Fruit fly (Drosophila melanogaster) whole organism, embryonic: ENCODE results near the gene Hs2st.

Experiments
- Aef1 ChIP-seq: fragments of 200-800 bp; sonication (Bioruptor generic); IDR thresholded peaks from 3 replicates; pipeline ENCODE4 v1.3.6; 2022; ENCODE audit warnings: missing biosample characterization, missing genetic modification characterization
- Blimp-1 ChIP-seq: fragments of 200-800 bp; sonication (Bioruptor generic); optimal IDR thresholded peaks from 3 replicates; lab custom pipeline; 2018; ENCODE audit warnings: missing biosample characterization, missing genetic modification characterization, mild to moderate bottlenecking, moderate library complexity, missing genetic modification reagents
- CG1024 ChIP-seq: fragments of 200-800 bp; sonication (Bioruptor generic); IDR thresholded peaks from 2 replicates; pipeline ENCODE4 v1.3.6; 2022; ENCODE audit warnings: missing biosample characterization, missing genetic modification characterization
- CG10543 ChIP-seq: fragments of 200-800 bp; sonication (Bioruptor generic); optimal IDR thresholded peaks from 3 replicates; lab custom pipeline; 2017; ENCODE audit warnings: missing biosample characterization, mild to moderate bottlenecking, missing genetic modification characterization, moderate library complexity
- CG10959 ChIP-seq: fragments of 200-800 bp; sonication (Bioruptor generic); IDR thresholded peaks from 2 replicates; pipeline ENCODE4 v1.3.6; 2022; ENCODE audit warnings: missing biosample characterization, missing genetic modification characterization
- CG13775 ChIP-seq: fragments of 200-800 bp; sonication (Bioruptor generic); optimal IDR thresholded peaks from 3 replicates; lab custom pipeline; 2017; ENCODE audit warnings: missing biosample characterization, mild to moderate bottlenecking, missing genetic modification characterization
- CG14050 ChIP-seq: fragments of 200-800 bp; sonication (Bioruptor generic); IDR thresholded peaks from 3 replicates; pipeline ENCODE4 v1.3.6; 2022; ENCODE audit warnings: missing biosample characterization, missing genetic modification characterization
- CG14710 ChIP-seq: fragments of 200-800 bp; sonication (Bioruptor generic); optimal IDR thresholded peaks from 3 replicates; lab custom pipeline; 2019; ENCODE audit warnings: missing biosample characterization, mild to moderate bottlenecking, missing genetic modification characterization, moderate library complexity
- CG17359 ChIP-seq: fragments of 200-800 bp; sonication (Bioruptor generic); optimal IDR thresholded peaks from 3 replicates; lab custom pipeline; 2018; ENCODE audit warnings: missing biosample characterization, mild to moderate bottlenecking, missing genetic modification characterization, moderate library complexity
- CG2129 ChIP-seq: fragments of 200-800 bp; sonication (Bioruptor generic); IDR thresholded peaks from 2 replicates; pipeline ENCODE4 v1.3.6; 2022; ENCODE audit warnings: missing biosample characterization, missing genetic modification characterization; ENCODE audit not compliant: partially characterized antibody
- CG30020 ChIP-seq: fragments of 200-800 bp; optimal IDR thresholded peaks from 2 replicates; lab custom pipeline; 2019; ENCODE audit warnings: missing biosample characterization, mild to moderate bottlenecking, missing genetic modification characterization, moderate library complexity
- CG8388 ChIP-seq: fragments of 200-800 bp; sonication (Bioruptor generic); optimal IDR thresholded peaks from 2 replicates; lab custom pipeline; 2019; ENCODE audit warnings: missing biosample characterization, mild to moderate bottlenecking, missing genetic modification characterization, moderate library complexity
- CoRest ChIP-seq: fragments of 200-800 bp; sonication (Bioruptor generic); optimal IDR thresholded peaks from 3 replicates; lab custom pipeline; 2018; ENCODE audit warnings: missing biosample characterization, mild to moderate bottlenecking, missing genetic modification characterization, moderate library complexity
- Gsc ChIP-seq: fragments of 200-800 bp; sonication (Bioruptor generic); IDR thresholded peaks from 2 replicates; pipeline ENCODE4 v1.3.6; 2022; ENCODE audit warnings: missing biosample characterization, missing genetic modification characterization
- HmgZ ChIP-seq: fragments of 200-800 bp; sonication (Bioruptor generic); optimal IDR thresholded peaks from 2 replicates; lab custom pipeline; 2018; ENCODE audit warnings: missing biosample characterization, mild to moderate bottlenecking, missing genetic modification characterization
- Hmx ChIP-seq: fragments of 200-800 bp; sonication (Bioruptor generic); optimal IDR thresholded peaks from 2 replicates; lab custom pipeline; 2016; ENCODE audit warnings: missing biosample characterization, missing genetic modification characterization
- Hr78 ChIP-seq, 2 experiments: fragments of 200-800 bp in 1 of 2; fragments of >200 bp in 1 of 2; sonication (Bioruptor generic) in 1 of 2; optimal IDR thresholded peaks; 2 replicates each; lab custom pipeline; 2017 to 2019; ENCODE audit warnings: missing biosample characterization in 2 of 2, missing genetic modification characterization in 2 of 2, mild to moderate bottlenecking in 1 of 2, moderate library complexity in 1 of 2
- Jarid2 ChIP-seq: fragments of 200-800 bp; sonication (Bioruptor generic); optimal IDR thresholded peaks from 3 replicates; lab custom pipeline; 2017; ENCODE audit warnings: mild to moderate bottlenecking, missing biosample characterization, missing genetic modification reagents, missing genetic modification characterization
- MESR4 ChIP-seq: fragments of 200-800 bp; sonication (Bioruptor generic); optimal IDR thresholded peaks from 2 replicates; lab custom pipeline; 2018; ENCODE audit warnings: missing biosample characterization, mild to moderate bottlenecking, missing genetic modification characterization, moderate library complexity
- Mad ChIP-seq: fragments of 200-800 bp; sonication (Bioruptor generic); optimal IDR thresholded peaks from 2 replicates; lab custom pipeline; 2016; ENCODE audit warnings: missing biosample characterization, missing genetic modification characterization
- Rx ChIP-seq: fragments of 200-800 bp; sonication (Bioruptor generic); IDR thresholded peaks from 2 replicates; pipeline ENCODE4 v1.3.6; 2022; ENCODE audit warnings: missing biosample characterization, missing genetic modification characterization
- Six4 ChIP-seq: fragments of 200-800 bp; sonication (Bioruptor generic); optimal IDR thresholded peaks from 2 replicates; lab custom pipeline; 2016; ENCODE audit warnings: missing biosample characterization, missing genetic modification characterization
- Sry-β ChIP-seq: fragments of 200-800 bp; sonication (Bioruptor generic); optimal IDR thresholded peaks from 2 replicates; lab custom pipeline; 2018; ENCODE audit warnings: missing biosample characterization, mild to moderate bottlenecking, missing genetic modification characterization, moderate library complexity
- Tbp ChIP-seq: fragments of >200 bp; optimal IDR thresholded peaks from 2 replicates; lab custom pipeline; 2018; ENCODE audit warnings: missing biosample characterization, missing genetic modification characterization
- Vsx1 ChIP-seq: fragments of 200-800 bp; sonication (Bioruptor generic); optimal IDR thresholded peaks from 2 replicates; lab custom pipeline; 2017; ENCODE audit warnings: missing biosample characterization, mild to moderate bottlenecking, missing genetic modification characterization, missing genetic modification reagents
- aop ChIP-seq: fragments of 200-800 bp; sonication (Bioruptor generic); IDR thresholded peaks from 2 replicates; pipeline ENCODE4 v1.3.6; 2022; ENCODE audit warnings: missing biosample characterization, missing genetic modification characterization
- ato ChIP-seq: fragments of 200-800 bp; sonication (Bioruptor generic); IDR thresholded peaks from 2 replicates; pipeline ENCODE4 v1.3.6; 2022; ENCODE audit warnings: missing biosample characterization, missing genetic modification characterization; ENCODE audit not compliant: partially characterized antibody
- bbx ChIP-seq: fragments of 200-800 bp; sonication (Bioruptor generic); IDR thresholded peaks from 2 replicates; pipeline ENCODE4 v1.3.6; 2022; ENCODE audit warnings: missing biosample characterization, missing genetic modification characterization; ENCODE audit not compliant: partially characterized antibody
- chm ChIP-seq: fragments of 200-800 bp; sonication (Bioruptor generic); IDR thresholded peaks from 2 replicates; pipeline ENCODE4 v1.3.6; 2022; ENCODE audit warnings: missing biosample characterization, missing genetic modification characterization
- ci ChIP-seq: fragments of 200-800 bp; sonication (Bioruptor generic); IDR thresholded peaks from 3 replicates; pipeline ENCODE4 v1.3.6; 2022; ENCODE audit warnings: missing biosample characterization, missing genetic modification characterization
- crol ChIP-seq: fragments of 200-800 bp; sonication (Bioruptor generic); IDR thresholded peaks from 2 replicates; pipeline ENCODE4 v1.3.6; 2022; ENCODE audit warnings: missing biosample characterization, missing genetic modification characterization
- dan ChIP-seq: fragments of 200-800 bp; sonication (Bioruptor generic); IDR thresholded peaks from 2 replicates; pipeline ENCODE4 v1.3.6; 2022; ENCODE audit warnings: missing biosample characterization, missing genetic modification characterization
- dm ChIP-seq: fragments of 200-800 bp; sonication (Bioruptor generic); optimal IDR thresholded peaks from 3 replicates; lab custom pipeline; 2016; ENCODE audit warnings: missing biosample characterization, missing genetic modification characterization
- dmrt11E ChIP-seq: fragments of 200-800 bp; sonication (Bioruptor generic); optimal IDR thresholded peaks from 3 replicates; lab custom pipeline; 2018; ENCODE audit warnings: missing biosample characterization, mild to moderate bottlenecking, missing genetic modification characterization, moderate library complexity
- gfzf ChIP-seq: fragments of 200-800 bp; sonication (Bioruptor generic); optimal IDR thresholded peaks from 2 replicates; lab custom pipeline; 2016; ENCODE audit warnings: missing biosample characterization, mild to moderate bottlenecking, missing genetic modification characterization, moderate library complexity
- her ChIP-seq: fragments of 200-800 bp; sonication (Bioruptor generic); optimal IDR thresholded peaks from 2 replicates; lab custom pipeline; 2016; ENCODE audit warnings: missing biosample characterization, missing genetic modification characterization
- klu ChIP-seq: fragments of 200-800 bp; sonication (Bioruptor generic); IDR thresholded peaks from 2 replicates; pipeline ENCODE4 v1.3.6; 2022; ENCODE audit warnings: missing biosample characterization, missing genetic modification characterization
- knrl ChIP-seq: fragments of 200-800 bp; sonication (Bioruptor generic); IDR thresholded peaks from 3 replicates; pipeline ENCODE4 v1.3.6; 2022; ENCODE audit warnings: missing biosample characterization, missing genetic modification characterization; ENCODE audit not compliant: partially characterized antibody
- peb ChIP-seq: fragments of 200-800 bp; sonication (Bioruptor generic); IDR thresholded peaks from 2 replicates; pipeline ENCODE4 v1.3.6; 2022; ENCODE audit warnings: missing biosample characterization, missing genetic modification characterization
- phol ChIP-seq: fragments of 200-800 bp; sonication (Bioruptor generic); optimal IDR thresholded peaks from 3 replicates; lab custom pipeline; 2018; ENCODE audit warnings: missing biosample characterization, mild to moderate bottlenecking, missing genetic modification characterization, moderate library complexity
- psq ChIP-seq: fragments of 200-800 bp; sonication (Bioruptor generic); optimal IDR thresholded peaks from 2 replicates; lab custom pipeline; 2017; ENCODE audit warnings: missing biosample characterization, missing genetic modification characterization
- salm ChIP-seq: fragments of 200-800 bp; sonication (Bioruptor generic); optimal IDR thresholded peaks from 2 replicates; lab custom pipeline; 2018; ENCODE audit warnings: missing biosample characterization, mild to moderate bottlenecking, missing genetic modification characterization
- sens-2 ChIP-seq: fragments of 200-800 bp; sonication (Bioruptor generic); IDR thresholded peaks from 2 replicates; pipeline ENCODE4 v1.3.6; 2022; ENCODE audit warnings: missing biosample characterization, missing genetic modification characterization
- slbo ChIP-seq: fragments of 200-800 bp; sonication (Bioruptor generic); IDR thresholded peaks from 2 replicates; pipeline ENCODE4 v1.3.6; 2022; ENCODE audit warnings: missing biosample characterization, missing genetic modification characterization
- stc ChIP-seq: fragments of 200-800 bp; sonication (Bioruptor generic); IDR thresholded peaks from 2 replicates; pipeline ENCODE4 v1.3.6; 2022; ENCODE audit warnings: missing biosample characterization, missing genetic modification characterization
- tll ChIP-seq, 2 experiments: fragments of 200-800 bp in 1 of 2; fragments of >200 bp in 1 of 2; sonication (Bioruptor generic) in 1 of 2; optimal IDR thresholded peaks; 2 replicates each; lab custom pipeline; 2017 to 2019; ENCODE audit warnings: missing biosample characterization in 2 of 2, missing genetic modification characterization in 2 of 2, mild to moderate bottlenecking in 1 of 2, moderate library complexity in 1 of 2
- twi ChIP-seq: fragments of 200-800 bp; optimal IDR thresholded peaks from 2 replicates; lab custom pipeline; 2019; ENCODE audit warnings: missing biosample characterization, mild to moderate bottlenecking, missing genetic modification characterization, moderate library complexity
- zen ChIP-seq: fragments of 200-800 bp; sonication (Bioruptor generic); optimal IDR thresholded peaks from 3 replicates; lab custom pipeline; 2018; ENCODE audit warnings: missing biosample characterization, mild to moderate bottlenecking, missing genetic modification characterization, moderate library complexity

Hs2st gene

dm6 chr2L:19416602-19417497 is 27.7 kb downstream of the Hs2st start, which contains the start of gene Lectin-galC1 (continued):
- TF ChIP-seq aop (GFP tag; lab: Robert Waterston, UW) (peak; percentile 63; the same call in 1 of the 2 replicates), crol (GFP tag; lab: Robert Waterston, UW) (no peak; the same call in 1 of the 2 replicates), Rx (GFP tag; lab: Robert Waterston, UW) (peak; percentile 75), klu (GFP tag; lab: Robert Waterston, UW) (peak; percentile 36; the same call in 1 of the 2 replicates), CoRest (tag; lab: Kevin White, UChicago) (peak; percentile 91), twi (tag; lab: Kevin White, UChicago) (peak; percentile 80), knrl (GFP tag; lab: Robert Waterston, UW) (no peak), bbx (GFP tag; lab: Robert Waterston, UW) (no peak), sens-2 (GFP tag; lab: Robert Waterston, UW) (peak; percentile 78), peb (peak; percentile 68), Six4 (GFP tag; lab: Kevin White, UChicago) (peak; percentile 85), Sry-β (GFP tag; lab: Kevin White, UChicago) (no peak), CG14710 (tag; lab: Kevin White, UChicago) (peak; percentile 85), MESR4 (GFP tag; lab: Kevin White, UChicago) (peak; percentile 27), Jarid2 (peak; percentile 54), CG10959 (peak; percentile 82), zen (peak; percentile 88), dmrt11E (tag; lab: Kevin White, UChicago) (peak; percentile 89), Mad (peak; percentile 83), Gsc (no peak), Vsx1 (GFP tag; lab: Kevin White, UChicago) (peak; percentile 53), CG17359 (tag; lab: Kevin White, UChicago) (peak; percentile 92), CG2129 (no peak), CG14050 (GFP tag; lab: Robert Waterston, UW) (peak; percentile 77), phol (tag; lab: Kevin White, UChicago) (peak; percentile 88), HmgZ (tag; lab: Kevin White, UChicago) (peak; percentile 55), chm (GFP tag; lab: Robert Waterston, UW) (peak; percentile 81), her (GFP tag; lab: Kevin White, UChicago) (peak; percentile 88), CG1024 (GFP tag; lab: Robert Waterston, UW) (peak; percentile 69; the same call in 1 of the 2 replicates), Blimp-1 (GFP tag; lab: Kevin White, UChicago) (peak; percentile 87), CG8388 (GFP tag; lab: Kevin White, UChicago) (peak; percentile 87), Hr78 (GFP tag; optimal IDR thresholded peaks at IDR 0.05; lab: Kevin White, UChicago) (peak in 1 of 2 experiments; percentile 65), salm (tag; lab: Kevin White, UChicago) (peak; percentile 88), psq (GFP tag; lab: Kevin White, UChicago) (peak; percentile 40), gfzf (GFP tag; lab: Kevin White, UChicago) (no peak), CG10543 (peak; percentile 36), ci (GFP tag; lab: Robert Waterston, UW) (peak; percentile 95), Hmx (no peak), dan (GFP tag; lab: Robert Waterston, UW) (peak; percentile 65; the same call in 1 of the 2 replicates), dm (peak; percentile 75), CG30020 (tag; lab: Kevin White, UChicago) (peak; percentile 46), stc (GFP tag; lab: Robert Waterston, UW) (peak; percentile 88), ato (GFP tag; lab: Robert Waterston, UW) (no peak), slbo (peak; percentile 87), Aef1 (GFP tag; lab: Robert Waterston, UW) (peak; percentile 76), Tbp (GFP tag; lab: Kevin White, UChicago) (no peak), tll (GFP tag; optimal IDR thresholded peaks at IDR 0.05; lab: Kevin White, UChicago) (no peak), CG13775 (GFP tag; lab: Kevin White, UChicago) (peak; percentile 80)
